Worm (Caenorhabditis elegans): ENCODE results near the gene trmt-10C.2.

The trmt-10C.2 gene

ce11 chrIII:6345968-6346498 is at the start of gene trmt-10C.2, which contains the start of gene C56G2.22:
trmt-10C.2 (plus strand) TSS chrIII:6346281.
C56G2.22 (plus strand) TSS chrIII:6346448.
- TF ChIP-seq elt-2 (tag; optimal IDR thresholded peaks at IDR 0.05) = peak; percentile 6
- no peak for TF ChIP-seq ceh-9 (tag; optimal IDR thresholded peaks at IDR 0.05)

ce11 chrIII:6297599-6297998 is 48.5 kb upstream of the trmt-10C.2 start:
- no peak for TF ChIP-seq eyg-1 (tag; optimal IDR thresholded peaks at IDR 0.05)
- TF ChIP-seq ceh-18 (tag; optimal IDR thresholded peaks at IDR 0.05) = no peak
- TF ChIP-seq ceh-34 (tag; optimal IDR thresholded peaks at IDR 0.05) = no peak
- TF ChIP-seq ref-2 (tag; optimal IDR thresholded peaks at IDR 0.05) = no peak
- no peak for TF ChIP-seq tbx-7 (tag; optimal IDR thresholded peaks at IDR 0.05)
- no peak for TF ChIP-seq mec-3 (tag; optimal IDR thresholded peaks at IDR 0.05; ENCODE audit: borderline replicate concordance)
- no peak for TF ChIP-seq fax-1 (tag; optimal IDR thresholded peaks at IDR 0.05)
- TF ChIP-seq fkh-10 (GFP tag; optimal IDR thresholded peaks at IDR 0.05) = no peak
- TF ChIP-seq nhr-11 (tag; optimal IDR thresholded peaks at IDR 0.05) = no peak
- no peak for TF ChIP-seq pha-4 (tag; optimal IDR thresholded peaks at IDR 0.05)
- TF ChIP-seq rnt-1 (tag; optimal IDR thresholded peaks at IDR 0.05) = no peak
- no peak for TF ChIP-seq nhr-232 (tag; optimal IDR thresholded peaks at IDR 0.05)
- no peak for TF ChIP-seq C08G9.2 (tag; optimal IDR thresholded peaks at IDR 0.05)
- no peak for TF ChIP-seq ceh-48 (tag; optimal IDR thresholded peaks at IDR 0.05)
- no peak for TF ChIP-seq C38D4.7 (GFP tag; optimal IDR thresholded peaks at IDR 0.05)
- no peak for TF ChIP-seq syd-9 (tag; optimal IDR thresholded peaks at IDR 0.05)
- TF ChIP-seq che-1 (tag; optimal IDR thresholded peaks at IDR 0.05) = no peak

- no peak for TF ChIP-seq hlh-13 (GFP tag; optimal IDR thresholded peaks at IDR 0.05)
- no peak for TF ChIP-seq ttx-3 (tag; optimal IDR thresholded peaks at IDR 0.05)
- TF ChIP-seq pha-2 (tag; optimal IDR thresholded peaks at IDR 0.05) = no peak
- no peak for TF ChIP-seq mec-3 (tag; optimal IDR thresholded peaks at IDR 0.05; ENCODE audit: borderline replicate concordance)
- TF ChIP-seq ref-2 (tag; optimal IDR thresholded peaks at IDR 0.05) = no peak
- TF ChIP-seq lin-11 (tag; optimal IDR thresholded peaks at IDR 0.05) = no peak
- no peak for TF ChIP-seq ceh-31 (tag; optimal IDR thresholded peaks at IDR 0.05)
- no peak for TF ChIP-seq nhr-11 (tag; optimal IDR thresholded peaks at IDR 0.05)
- no peak for TF ChIP-seq sox-4 (tag; optimal IDR thresholded peaks at IDR 0.05)
- no peak for TF ChIP-seq eyg-1 (tag; optimal IDR thresholded peaks at IDR 0.05)
- TF ChIP-seq ceh-45 (GFP tag; IDR thresholded peaks at IDR 0.05) = no peak
- TF ChIP-seq K02D7.2 (tag; optimal IDR thresholded peaks at IDR 0.05) = no peak
- TF ChIP-seq unc-3 (GFP tag; conservative IDR thresholded peaks at IDR 0.05) = no peak
- no peak for TF ChIP-seq unc-3 (tag; optimal IDR thresholded peaks at IDR 0.05)
- TF ChIP-seq rnt-1 (tag; optimal IDR thresholded peaks at IDR 0.05) = no peak
- TF ChIP-seq pha-4 (tag; optimal IDR thresholded peaks at IDR 0.05) = no peak
- no peak for TF ChIP-seq npax-4 (tag; optimal IDR thresholded peaks at IDR 0.05)
Measured at ce11 chrIII:6298131-6298530, 48.0 kb upstream of the trmt-10C.2 start, which contains the start of gene F47D12.3. F47D12.3 (plus strand) TSS chrIII:6298461.

ce11 chrIII:6300297-6300696 is 45.8 kb upstream of the trmt-10C.2 start:
- TF ChIP-seq tbx-7 (tag; optimal IDR thresholded peaks at IDR 0.05) = no peak

- TF ChIP-seq nfya-1 (tag; optimal IDR thresholded peaks at IDR 0.05) = peak; percentile 23
Measured at ce11 chrIII:6301685-6302084, 44.4 kb upstream of the trmt-10C.2 start.

- no peak for TF ChIP-seq ztf-16 (tag; optimal IDR thresholded peaks at IDR 0.05)
- TF ChIP-seq hlh-30 (tag; optimal IDR thresholded peaks at IDR 0.05; ENCODE audit: insufficient read depth) = peak; percentile 97
- TF ChIP-seq dmd-4 (tag; optimal IDR thresholded peaks at IDR 0.05; ENCODE audit: borderline replicate concordance) = no peak
- TF ChIP-seq ceh-31 (tag; optimal IDR thresholded peaks at IDR 0.05) = peak; percentile 58
- TF ChIP-seq ceh-22 (tag; optimal IDR thresholded peaks at IDR 0.05) = no peak
- TF ChIP-seq hlh-15 (tag; optimal IDR thresholded peaks at IDR 0.05) = no peak
- no peak for TF ChIP-seq ceh-48 (tag; optimal IDR thresholded peaks at IDR 0.05)
- no peak for TF ChIP-seq pha-2 (tag; optimal IDR thresholded peaks at IDR 0.05)
- TF ChIP-seq tbx-7 (tag; optimal IDR thresholded peaks at IDR 0.05) = no peak
- no peak for TF ChIP-seq C38D4.7 (GFP tag; optimal IDR thresholded peaks at IDR 0.05)
- TF ChIP-seq lim-6 (tag; optimal IDR thresholded peaks at IDR 0.05) = no peak
- TF ChIP-seq ceh-9 (tag; optimal IDR thresholded peaks at IDR 0.05) = no peak
- TF ChIP-seq ceh-24 (tag; optimal IDR thresholded peaks at IDR 0.05) = no peak
- TF ChIP-seq madf-2 (tag; optimal IDR thresholded peaks at IDR 0.05) = no peak
- TF ChIP-seq npax-4 (tag; optimal IDR thresholded peaks at IDR 0.05) = no peak
- TF ChIP-seq che-1 (tag; optimal IDR thresholded peaks at IDR 0.05) = no peak
- TF ChIP-seq fkh-10 (GFP tag; optimal IDR thresholded peaks at IDR 0.05) = no peak
- no peak for TF ChIP-seq lin-11 (tag; optimal IDR thresholded peaks at IDR 0.05)
- TF ChIP-seq ceh-45 (GFP tag; IDR thresholded peaks at IDR 0.05) = no peak
- no peak for TF ChIP-seq fkh-6 (tag; optimal IDR thresholded peaks at IDR 0.05)
- no peak for TF ChIP-seq rnt-1 (tag; optimal IDR thresholded peaks at IDR 0.05)
- no peak for TF ChIP-seq dve-1 (tag; optimal IDR thresholded peaks at IDR 0.05)
Measured at ce11 chrIII:6303114-6303647, 42.9 kb upstream of the trmt-10C.2 start, which contains the start of gene F47D12.9. F47D12.9 (minus strand) TSS chrIII:6303380.
